Worm (Caenorhabditis elegans): ENCODE data around the gene Y56A3A.6.

The Y56A3A.6 gene

ce11 chrIII:11878751-11879150, at the start of gene Y56A3A.6:
Y56A3A.6 (minus strand) TSS chrIII:11878803.
- no peak for TF ChIP-seq unc-62 (GFP tag; optimal IDR thresholded peaks at IDR 0.05)

- TF ChIP-seq unc-62 (GFP tag; optimal IDR thresholded peaks at IDR 0.05), result no peak
Observed at ce11 chrIII:11923586-11923985, 45.0 kb upstream of the Y56A3A.6 start, which contains the start of gene nft-1. nft-1 (plus strand) TSS chrIII:11923886.

ce11 chrIII:11921658-11922098, 43.1 kb upstream of the Y56A3A.6 start, which contains the start of gene Y56A3A.22:
Y56A3A.22 (plus strand) TSS chrIII:11921692.
- no peak for TF ChIP-seq unc-62 (GFP tag; optimal IDR thresholded peaks at IDR 0.05)

- TF ChIP-seq unc-62 (GFP tag; optimal IDR thresholded peaks at IDR 0.05), result no peak
Observed at ce11 chrIII:11920187-11920785, 41.7 kb upstream of the Y56A3A.6 start, which contains the start of the genes ccf-1 and trap-4. ccf-1 (minus strand) TSS chrIII:11920237. trap-4 (plus strand) TSS chrIII:11920735.

ce11 chrIII:11918247-11918769, 39.7 kb upstream of the Y56A3A.6 start, which contains the start of gene znf-593:
znf-593 (minus strand) TSS chrIII:11918719.
- no peak for TF ChIP-seq unc-62 (GFP tag; optimal IDR thresholded peaks at IDR 0.05)

- no peak for TF ChIP-seq unc-62 (GFP tag; optimal IDR thresholded peaks at IDR 0.05)
Observed at ce11 chrIII:11917525-11917924, 38.9 kb upstream of the Y56A3A.6 start.

ce11 chrIII:11917090-11917489, 38.5 kb upstream of the Y56A3A.6 start:
- no peak for TF ChIP-seq unc-62 (GFP tag; optimal IDR thresholded peaks at IDR 0.05)

ce11 chrIII:11916260-11916659, 37.7 kb upstream of the Y56A3A.6 start:
- TF ChIP-seq unc-62 (GFP tag; optimal IDR thresholded peaks at IDR 0.05), result no peak

ce11 chrIII:11915666-11916065, 37.1 kb upstream of the Y56A3A.6 start, which contains the start of the genes ndab-1 and npp-16:
ndab-1 (minus strand) TSS chrIII:11915712.
npp-16 (plus strand) TSS chrIII:11915928.
- TF ChIP-seq unc-62 (GFP tag; optimal IDR thresholded peaks at IDR 0.05), result no peak

- no peak for TF ChIP-seq unc-62 (GFP tag; optimal IDR thresholded peaks at IDR 0.05)
Observed at ce11 chrIII:11914220-11914619, 35.6 kb upstream of the Y56A3A.6 start, which contains the start of gene Y56A3A.16. Y56A3A.16 (minus strand) TSS chrIII:11914320.

- TF ChIP-seq unc-62 (GFP tag; optimal IDR thresholded peaks at IDR 0.05), result no peak
Observed at ce11 chrIII:11909778-11910177, 31.2 kb upstream of the Y56A3A.6 start, which contains the start of gene faah-4. faah-4 (minus strand) TSS chrIII:11909878.

- TF ChIP-seq unc-62 (GFP tag; optimal IDR thresholded peaks at IDR 0.05), result no peak
Observed at ce11 chrIII:11908660-11909059, 30.1 kb upstream of the Y56A3A.6 start, which contains the start of gene fbxb-24. fbxb-24 (plus strand) TSS chrIII:11908960.

- no peak for TF ChIP-seq unc-62 (GFP tag; optimal IDR thresholded peaks at IDR 0.05)
Observed at ce11 chrIII:11907177-11907576, 28.6 kb upstream of the Y56A3A.6 start, which contains the start of gene sdz-33. sdz-33 (plus strand) TSS chrIII:11907477.

- TF ChIP-seq unc-62 (GFP tag; optimal IDR thresholded peaks at IDR 0.05), result no peak
Observed at ce11 chrIII:11902782-11903181, 24.2 kb upstream of the Y56A3A.6 start.

ce11 chrIII:11900022-11900421, 21.4 kb upstream of the Y56A3A.6 start:
- no peak for TF ChIP-seq unc-62 (GFP tag; optimal IDR thresholded peaks at IDR 0.05)

ce11 chrIII:11898169-11898568, 19.6 kb upstream of the Y56A3A.6 start, which contains the start of gene tsen-2:
tsen-2 (minus strand) TSS chrIII:11898269.
- TF ChIP-seq unc-62 (GFP tag; optimal IDR thresholded peaks at IDR 0.05), result no peak

- no peak for TF ChIP-seq unc-62 (GFP tag; optimal IDR thresholded peaks at IDR 0.05)
Observed at ce11 chrIII:11896652-11897051, 18.0 kb upstream of the Y56A3A.6 start.
